Worm (Caenorhabditis elegans) whole organism, early embryonic: Measurements from ENCODE around the gene Y2H9A.4.

Experiments
- B0310.2 ChIP-seq: sonication (generic microtip); optimal IDR thresholded peaks from 2 replicates; lab custom pipeline; 2016; ENCODE audit warnings: mild to moderate bottlenecking, missing genetic modification characterization, missing compliant biosample characterization
- F13C5.2 ChIP-seq: sonication (generic microtip); optimal IDR thresholded peaks from 2 replicates; lab custom pipeline; 2017; ENCODE audit warnings: mild to moderate bottlenecking, missing genetic modification characterization, inconsistent platforms, missing compliant biosample characterization
- aly-1 ChIP-seq: sonication (generic microtip); optimal IDR thresholded peaks from 2 replicates; lab custom pipeline; 2016; ENCODE audit warnings: missing genetic modification characterization, missing compliant biosample characterization
- ama-1 ChIP-seq: fragments of 150-350 bp; optimal IDR thresholded peaks from 2 replicates; lab custom pipeline; 2014
- ceh-13 ChIP-seq: fragments of 200-800 bp; sonication (Bioruptor generic); optimal IDR thresholded peaks from 2 replicates; lab custom pipeline; 2018; ENCODE audit warnings: mild to moderate bottlenecking, missing genetic modification characterization, missing compliant biosample characterization
- ceh-36 ChIP-seq: sonication (generic microtip); optimal IDR thresholded peaks from 2 replicates; lab custom pipeline; 2016; ENCODE audit warnings: missing genetic modification characterization, inconsistent platforms, missing compliant biosample characterization
- ets-7 ChIP-seq: sonication (generic microtip); optimal IDR thresholded peaks from 2 replicates; lab custom pipeline; 2016; ENCODE audit warnings: missing genotype, missing genetic modification characterization, missing compliant biosample characterization
- flt-1 ChIP-seq: fragments of 200-800 bp; sonication (Bioruptor generic); IDR thresholded peaks from 2 replicates; pipeline ENCODE4 v1.3.6; 2022; ENCODE audit warnings: missing genetic modification characterization, missing compliant biosample characterization
- hmbx-1 ChIP-seq: sonication (generic microtip); optimal IDR thresholded peaks from 2 replicates; lab custom pipeline; 2016; ENCODE audit warnings: mild to moderate bottlenecking, missing genetic modification characterization, missing compliant biosample characterization
- hmg-4 ChIP-seq: fragments of 200-800 bp; sonication (Bioruptor generic); optimal IDR thresholded peaks from 2 replicates; lab custom pipeline; 2018; ENCODE audit warnings: mild to moderate bottlenecking, missing genetic modification characterization, missing compliant biosample characterization
- hnd-1 ChIP-seq: sonication (generic microtip); optimal IDR thresholded peaks from 2 replicates; lab custom pipeline; 2016; ENCODE audit warnings: missing genetic modification characterization, missing compliant biosample characterization
- pes-1 ChIP-seq: fragments of 200-800 bp; sonication (Bioruptor generic); IDR thresholded peaks from 2 replicates; pipeline ENCODE4 v1.3.6; 2022; ENCODE audit warnings: missing genetic modification reagents, missing genetic modification characterization, missing compliant biosample characterization
- tbx-11 ChIP-seq: fragments of 200-800 bp; sonication (Bioruptor generic); IDR thresholded peaks from 2 replicates; pipeline ENCODE4 v1.3.6; 2022; ENCODE audit warnings: missing genetic modification characterization, missing compliant biosample characterization
- tbx-37 ChIP-seq: fragments of 200-800 bp; sonication (Bioruptor generic); conservative IDR thresholded peaks from 2 replicates; pipeline ENCODE4 v1.3.6; 2022; ENCODE audit warnings: missing genetic modification reagents, missing genetic modification characterization, missing compliant biosample characterization
- tra-4 ChIP-seq: sonication (generic microtip); optimal IDR thresholded peaks from 2 replicates; lab custom pipeline; 2017; ENCODE audit warnings: missing genetic modification characterization, missing compliant biosample characterization

Gene Y2H9A.4

DNA sequence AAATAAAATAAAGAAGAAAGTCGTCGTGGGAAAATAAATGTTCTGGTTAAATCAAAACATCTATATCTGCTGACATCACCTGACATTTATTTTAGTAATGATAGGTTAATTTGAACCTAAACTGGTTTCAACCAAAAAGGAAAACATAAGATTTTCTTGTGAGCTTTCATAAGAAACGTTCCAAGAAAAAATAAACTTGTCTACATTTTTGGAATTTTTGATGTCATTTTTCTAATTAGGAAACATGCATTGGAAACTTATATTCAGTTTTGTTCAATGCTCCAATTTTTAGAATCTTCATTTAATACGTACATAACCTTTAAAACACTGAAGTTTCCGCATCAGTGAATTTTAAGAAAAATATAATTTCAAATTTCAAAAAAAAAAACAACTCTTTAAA is 40.0 kb downstream of the Y2H9A.4 start:
- TF ChIP-seq tra-4 (no peak), ceh-36 (tag; lab: Kevin White, UChicago) (no peak), flt-1 (GFP tag; lab: Robert Waterston, UW) (no peak), pes-1 (GFP tag; lab: Robert Waterston, UW) (no peak), ets-7 (tag; lab: Kevin White, UChicago) (no peak), hnd-1 (tag; lab: Kevin White, UChicago) (no peak), hmbx-1 (no peak), B0310.2 (tag; lab: Kevin White, UChicago) (no peak), aly-1 (no peak), ama-1 (lab: Kevin White, UChicago) (no peak)

DNA sequence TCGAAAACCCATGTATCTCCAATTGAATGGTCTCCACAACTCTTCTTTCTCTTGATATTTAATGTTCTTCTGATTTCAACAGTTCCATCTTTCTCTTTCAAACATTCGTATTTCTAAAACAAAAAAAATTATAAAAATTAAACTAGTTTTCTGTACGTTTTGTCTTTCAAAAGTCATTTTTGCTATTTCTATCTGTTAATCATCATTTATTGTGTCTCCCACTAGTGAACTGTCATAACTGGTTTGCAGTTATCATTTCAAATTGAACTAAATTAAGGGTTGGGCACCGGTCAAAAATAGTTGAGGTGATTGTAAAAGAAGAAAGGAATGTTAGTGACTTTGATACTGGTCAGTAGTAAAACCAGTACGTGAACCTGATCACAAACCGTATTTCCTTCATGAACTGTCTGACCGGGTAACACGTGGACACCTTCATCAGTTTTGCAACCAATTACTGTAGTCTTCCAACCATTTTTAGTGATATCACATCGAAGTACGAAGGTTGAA is 42.7 kb downstream of the Y2H9A.4 start:
- TF ChIP-seq pes-1 (GFP tag; lab: Robert Waterston, UW) (no peak), tbx-37 (GFP tag; lab: Robert Waterston, UW) (no peak), ceh-13 (GFP tag; lab: Kevin White, UChicago) (no peak), hnd-1 (tag; lab: Kevin White, UChicago) (no peak), B0310.2 (tag; lab: Kevin White, UChicago) (no peak)

DNA sequence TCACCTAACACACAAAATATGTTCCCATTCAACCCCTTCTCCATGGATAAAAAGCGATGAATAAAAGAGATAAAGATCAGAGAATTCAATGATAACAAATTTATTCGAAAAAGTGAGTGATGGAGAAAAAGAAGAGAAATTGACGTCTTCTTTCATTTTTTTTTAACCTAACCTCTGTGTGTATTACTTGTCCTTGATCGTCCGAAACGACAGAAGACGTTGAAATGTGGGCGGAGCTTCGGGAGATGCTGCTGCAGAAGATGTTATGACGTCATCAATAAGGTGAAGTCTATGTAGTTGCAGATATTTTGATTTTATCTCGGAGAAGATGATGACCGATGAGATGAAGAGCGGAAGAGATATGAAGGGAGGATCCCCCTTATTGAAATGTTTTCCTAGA is 44.1 kb downstream of the Y2H9A.4 start, which contains the start of gene T10G3.3:
TSS of gene T10G3.3 (minus strand) at position 370 of the 400 bp plus-strand sequence.
- no peak for TF ChIP-seq pes-1 (GFP tag; lab: Robert Waterston, UW)
- no peak for TF ChIP-seq aly-1
- no peak for TF ChIP-seq hnd-1 (tag; lab: Kevin White, UChicago)
- TF ChIP-seq ets-7 (tag; lab: Kevin White, UChicago): no peak
- TF ChIP-seq F13C5.2 (tag; lab: Kevin White, UChicago): no peak
- no peak for TF ChIP-seq tbx-11
- TF ChIP-seq flt-1 (GFP tag; lab: Robert Waterston, UW): no peak
- TF ChIP-seq ama-1 (lab: Kevin White, UChicago): no peak
- TF ChIP-seq ceh-36 (tag; lab: Kevin White, UChicago): no peak
- TF ChIP-seq hmbx-1: no peak
- TF ChIP-seq hmg-4: no peak
- no peak for TF ChIP-seq tra-4
- TF ChIP-seq B0310.2 (tag; lab: Kevin White, UChicago): no peak

DNA sequence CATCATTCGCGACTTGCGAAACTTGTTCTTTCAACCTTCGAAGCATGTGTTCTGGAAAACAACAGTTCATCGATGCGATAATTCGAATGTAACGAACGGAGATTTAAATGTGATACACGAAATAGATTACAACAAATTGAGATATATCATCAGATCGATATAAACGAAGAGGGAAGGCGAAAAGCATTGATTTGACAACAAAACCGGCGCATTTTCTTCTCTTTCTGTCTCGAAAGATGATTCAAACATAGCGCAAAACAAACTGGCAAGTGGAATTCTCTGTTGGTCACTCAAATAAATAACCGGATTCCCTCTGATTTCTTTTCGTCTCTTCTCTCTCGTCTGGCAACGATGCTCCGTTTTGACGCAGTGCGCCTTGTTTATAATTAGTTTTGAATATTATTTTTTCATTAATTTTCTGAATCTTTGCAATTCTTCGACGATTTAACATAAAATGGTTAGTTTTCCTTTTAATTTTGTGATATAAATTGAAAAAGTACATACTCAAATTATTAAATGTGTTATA is 51.7 kb downstream of the Y2H9A.4 start, which contains the start of the genes eea-1 and gut-2:
TSS of gene eea-1 (minus strand) at position 51 of the 526 bp plus-strand sequence.
TSS of gene gut-2 (plus strand) at position 369 of the 526 bp plus-strand sequence.
- TF ChIP-seq B0310.2 (tag; lab: Kevin White, UChicago) (no peak), F13C5.2 (tag; lab: Kevin White, UChicago) (peak; percentile 66)
